Worm (Caenorhabditis elegans): Measurements from ENCODE around the gene W06E11.1.

DNA sequence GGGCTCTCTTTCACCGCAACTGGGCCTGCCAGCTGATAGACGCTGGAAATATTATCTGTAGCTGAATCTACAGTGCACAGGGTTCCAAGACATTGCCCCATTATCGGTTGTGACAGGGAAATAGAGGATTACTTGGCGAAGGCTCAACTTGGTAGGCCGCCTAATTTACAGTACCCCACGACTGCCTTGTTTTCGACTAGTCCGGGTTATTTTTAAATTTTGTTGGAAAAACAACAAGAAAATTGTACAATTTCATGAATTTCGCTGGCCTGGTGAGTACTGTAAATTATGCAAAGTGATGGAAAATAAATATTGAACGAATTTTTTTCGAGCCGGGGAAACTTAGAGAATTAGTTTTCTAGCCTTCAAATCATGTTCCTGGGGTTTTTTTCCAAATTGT, 5.8 kb upstream of the W06E11.1 start, which contains the start of gene T19C3.7:
- TF ChIP-seq nhr-237 (tag; optimal IDR thresholded peaks at IDR 0.05) (no peak), lin-13 (tag; optimal IDR thresholded peaks at IDR 0.05) (no peak), lin-32 (GFP tag; optimal IDR thresholded peaks at IDR 0.05) (no peak), pha-4 (tag; optimal IDR thresholded peaks at IDR 0.05) (no peak), lsy-2 (tag; optimal IDR thresholded peaks at IDR 0.05) (no peak)

Measured in whole organism, mixed stage, embryonic.